Worm (Caenorhabditis elegans): Measurements from ENCODE around the gene cyl-1.

Gene cyl-1

DNA sequence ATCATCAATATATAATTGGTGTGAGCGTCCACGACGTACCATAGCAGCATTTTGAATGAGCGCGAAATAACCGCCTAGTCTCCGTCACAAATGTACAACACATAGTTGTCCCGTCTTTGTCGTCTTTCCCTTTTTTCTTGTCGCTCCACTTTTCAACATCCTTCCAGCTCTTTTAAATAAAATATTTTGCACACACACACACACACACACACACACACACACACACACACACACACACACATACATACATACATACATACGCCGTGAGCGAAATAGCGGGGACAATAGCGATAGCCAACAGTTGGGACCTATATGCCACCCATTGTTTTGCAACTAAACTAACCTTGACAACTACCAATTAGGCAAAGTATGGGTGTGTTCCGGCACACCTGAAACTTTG lies 44.8 kb upstream of the cyl-1 start:
- TF ChIP-seq nhr-80 (tag; optimal IDR thresholded peaks at IDR 0.05) (no peak), rpc-1 (optimal IDR thresholded peaks at IDR 0.05) (no peak), rpc-1 (tag; optimal IDR thresholded peaks at IDR 0.05) (no peak), Y95B8A.8 (GFP tag; IDR thresholded peaks at IDR 0.05) (no peak), snpc-1.1 (tag; optimal IDR thresholded peaks at IDR 0.05; ENCODE audit: insufficient read depth) (no peak), pha-4 (tag; optimal IDR thresholded peaks at IDR 0.05) (no peak), madf-10 (tag; optimal IDR thresholded peaks at IDR 0.05) (no peak), lin-26 (GFP tag; IDR thresholded peaks at IDR 0.05) (no peak), B0261.1 (tag; optimal IDR thresholded peaks at IDR 0.05) (no peak), nhr-90 (tag; optimal IDR thresholded peaks at IDR 0.05) (no peak), him-1 (tag; optimal IDR thresholded peaks at IDR 0.05) (no peak), F37B4.10 (GFP tag; IDR thresholded peaks at IDR 0.05) (no peak), zfh-2 (GFP tag; conservative IDR thresholded peaks at IDR 0.05) (no peak), ccch-3 (GFP tag; optimal IDR thresholded peaks at IDR 0.05) (no peak), dox-1 (GFP tag; IDR thresholded peaks at IDR 0.05) (no peak), T26A5.8 (tag; optimal IDR thresholded peaks at IDR 0.05) (no peak)

DNA sequence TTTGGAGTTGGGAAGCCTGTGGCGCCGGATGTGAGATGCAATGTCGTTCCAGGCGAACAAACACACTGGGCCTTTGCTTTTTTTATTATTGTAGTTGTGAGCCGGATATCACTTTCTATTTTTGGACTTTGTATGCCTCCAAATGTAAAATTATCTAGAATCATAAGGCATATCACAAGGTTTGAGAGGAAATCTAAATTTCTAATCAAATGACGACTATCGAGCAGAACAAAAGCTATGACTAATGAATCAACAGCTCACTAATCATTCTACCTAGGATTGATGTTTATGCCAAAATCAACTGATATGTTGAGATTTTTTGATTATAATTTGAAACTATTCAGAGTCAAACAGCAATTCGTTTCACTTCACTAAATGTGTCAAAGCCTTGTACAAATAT lies 44.4 kb upstream of the cyl-1 start:
- no peak for TF ChIP-seq egrh-3 (GFP tag; IDR thresholded peaks at IDR 0.05)
- no peak for TF ChIP-seq attf-3 (GFP tag; conservative IDR thresholded peaks at IDR 0.05)
- no peak for TF ChIP-seq ceh-91 (GFP tag; IDR thresholded peaks at IDR 0.05)
- TF ChIP-seq snpc-4 (GFP tag; optimal IDR thresholded peaks at IDR 0.05): no peak
- TF ChIP-seq snpc-4 (tag; optimal IDR thresholded peaks at IDR 0.05): no peak
- no peak for TF ChIP-seq xnd-1 (tag; optimal IDR thresholded peaks at IDR 0.05)
- TF ChIP-seq ZK185.1 (tag; optimal IDR thresholded peaks at IDR 0.05; ENCODE audit: poor library complexity, severe bottlenecking): no peak
- no peak for TF ChIP-seq lsl-1 (GFP tag; optimal IDR thresholded peaks at IDR 0.05)
- no peak for TF ChIP-seq ceh-27 (GFP tag; optimal IDR thresholded peaks at IDR 0.05)
- no peak for TF ChIP-seq K11D2.4 (GFP tag; IDR thresholded peaks at IDR 0.05)
- TF ChIP-seq nhr-90 (tag; optimal IDR thresholded peaks at IDR 0.05): no peak

DNA sequence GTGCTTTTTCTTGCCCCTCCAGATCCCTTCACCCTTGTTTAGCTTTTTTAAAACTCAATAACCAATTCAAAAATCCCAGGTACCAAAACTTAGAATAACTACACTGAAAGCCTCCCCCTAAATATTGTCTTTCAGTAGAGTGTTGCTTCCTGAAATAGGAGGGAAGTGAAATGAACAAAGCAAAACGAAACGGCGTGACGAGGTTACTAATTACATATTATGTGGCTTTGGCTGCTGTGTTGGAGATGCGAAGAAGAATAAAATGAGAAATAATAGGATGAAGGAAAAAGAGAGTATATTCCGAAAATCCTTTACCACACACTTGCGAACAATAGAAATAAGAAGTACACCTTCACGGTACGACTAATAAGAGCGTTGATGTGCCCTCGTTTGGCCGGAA lies 42.6 kb upstream of the cyl-1 start:
- TF ChIP-seq madf-3 (GFP tag; IDR thresholded peaks at IDR 0.05) (peak; percentile 44; the same call in 1 of the 2 replicates), unc-130 (GFP tag; optimal IDR thresholded peaks at IDR 0.05) (no peak), B0019.2 (GFP tag; conservative IDR thresholded peaks at IDR 0.05) (no peak), dpl-1 (GFP tag; optimal IDR thresholded peaks at IDR 0.05) (no peak), ceh-27 (GFP tag; optimal IDR thresholded peaks at IDR 0.05) (no peak), nhr-27 (tag; optimal IDR thresholded peaks at IDR 0.05) (no peak), madf-10 (tag; optimal IDR thresholded peaks at IDR 0.05) (no peak), lsy-27 (tag; optimal IDR thresholded peaks at IDR 0.05; ENCODE audit: borderline replicate concordance, insufficient read depth) (no peak), attf-3 (GFP tag; conservative IDR thresholded peaks at IDR 0.05) (no peak)

DNA sequence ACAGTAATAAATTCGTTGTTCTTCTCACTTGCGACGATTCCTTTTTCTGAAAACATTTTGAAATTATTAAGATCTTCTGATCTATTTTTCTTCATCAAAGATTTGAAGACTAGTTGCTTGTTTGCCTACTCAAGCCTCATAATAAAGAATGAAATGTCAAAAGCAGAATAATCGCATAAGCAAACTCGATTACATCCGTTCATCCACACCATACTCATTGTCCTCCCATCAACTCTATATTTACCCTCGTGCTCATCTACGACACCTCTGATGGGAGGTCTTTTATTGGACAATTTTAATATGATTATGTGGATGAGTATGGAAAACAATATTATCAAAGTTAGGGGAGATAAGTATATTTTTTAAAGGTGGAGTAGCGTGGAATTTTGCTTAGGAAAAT lies 40.3 kb upstream of the cyl-1 start:
- TF ChIP-seq madf-3 (GFP tag; IDR thresholded peaks at IDR 0.05): no peak
- no peak for TF ChIP-seq fkh-3 (tag; optimal IDR thresholded peaks at IDR 0.05)
- TF ChIP-seq xnd-1 (tag; optimal IDR thresholded peaks at IDR 0.05): no peak
- no peak for TF ChIP-seq lin-40 (tag; optimal IDR thresholded peaks at IDR 0.05)
- no peak for TF ChIP-seq akir-1 (GFP tag; optimal IDR thresholded peaks at IDR 0.05)
- no peak for TF ChIP-seq aptf-2 (GFP tag; conservative IDR thresholded peaks at IDR 0.05)
- no peak for TF ChIP-seq hmg-20 (GFP tag; IDR thresholded peaks at IDR 0.05)
- no peak for TF ChIP-seq sdz-38 (tag; optimal IDR thresholded peaks at IDR 0.05)
- no peak for TF ChIP-seq F10E7.11 (tag; optimal IDR thresholded peaks at IDR 0.05)
- no peak for TF ChIP-seq T07F8.4 (tag; optimal IDR thresholded peaks at IDR 0.05)
- no peak for TF ChIP-seq ceh-40 (GFP tag; IDR thresholded peaks at IDR 0.05)
- TF ChIP-seq atf-7 (tag; optimal IDR thresholded peaks at IDR 0.05): no peak
- TF ChIP-seq lag-1 (GFP tag; IDR thresholded peaks at IDR 0.05): no peak
- no peak for TF ChIP-seq B0336.3 (GFP tag; IDR thresholded peaks at IDR 0.05)

Measured in whole organism, young adult.